Fruit fly (Drosophila melanogaster) S2 (cell line): ENCODE results near the gene CG16820.

Experiments used
- CG8478 ChIP-seq: fragments of >200 bp; optimal IDR thresholded peaks from 2 replicates; lab custom pipeline; 2018
- CTCF ChIP-seq, 2 experiments: fragments of >200 bp; optimal IDR thresholded peaks; 2 replicates each; lab custom pipeline; 2018

dm6 chr2L:13204151-13204550, 41.9 kb upstream of the CG16820 start:
- TF ChIP-seq CTCF (optimal IDR thresholded peaks at IDR 0.05; lab: Kevin White, UChicago) = no peak
- TF ChIP-seq CG8478 (lab: Kevin White, UChicago) = no peak
